Worm (Caenorhabditis elegans): Measurements from ENCODE around the gene F30B5.11.

DNA sequence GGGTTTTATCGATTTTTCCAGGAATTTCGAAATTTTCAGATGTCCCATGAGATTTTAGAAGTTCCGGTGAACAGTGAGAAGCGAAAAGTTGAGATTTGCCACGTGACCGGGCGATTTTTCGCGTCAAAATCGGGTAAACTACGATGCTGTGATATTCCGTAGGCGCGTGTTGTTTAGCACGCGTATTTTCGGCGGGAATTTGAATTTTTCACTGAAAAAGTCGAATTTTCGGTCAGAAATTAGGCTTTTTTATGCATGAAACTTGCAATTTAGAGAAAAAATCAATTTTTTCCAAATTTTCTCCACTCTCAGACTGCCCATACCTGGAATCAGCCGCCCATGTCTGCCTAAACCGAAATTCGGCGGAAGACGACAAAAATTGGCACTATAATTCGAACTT is 41.5 kb downstream of the F30B5.11 start, which contains the start of gene tsen-34:
- TF ChIP-seq npax-4 (tag; optimal IDR thresholded peaks at IDR 0.05) (no peak), dve-1 (tag; optimal IDR thresholded peaks at IDR 0.05) (no peak), nfya-1 (tag; optimal IDR thresholded peaks at IDR 0.05) (no peak), hlh-13 (GFP tag; optimal IDR thresholded peaks at IDR 0.05) (no peak)

All from whole organism, late embryonic.